Worm (Caenorhabditis elegans) whole organism, L1 larva: Measurements from ENCODE around the gene E02H1.5.

Experiments used
- blmp-1 ChIP-seq: fragments of 150-350 bp; optimal IDR thresholded peaks from 2 replicates; lab custom pipeline; 2014; ENCODE audit warnings: missing biosample characterization, missing genetic modification characterization
- ceh-82 ChIP-seq, 3 experiments: fragments of 150-350 bp in 1 of 3; sonication (generic microtip) in 2 of 3; optimal IDR thresholded peaks; 2 replicates each; lab custom pipeline; 2014 to 2017; ENCODE audit warnings: missing biosample characterization in 3 of 3, missing genetic modification characterization in 3 of 3
- ces-1 ChIP-seq: fragments of 150-350 bp; optimal IDR thresholded peaks from 2 replicates; lab custom pipeline; 2014; ENCODE audit warnings: missing biosample characterization, missing genetic modification reagents, missing genetic modification characterization
- lir-3 ChIP-seq: sonication (generic microtip); optimal IDR thresholded peaks from 2 replicates; lab custom pipeline; 2016; ENCODE audit warnings: mild to moderate bottlenecking, missing genetic modification characterization, moderate library complexity, missing compliant biosample characterization; ENCODE audit not compliant: poor library complexity
- lsy-2 ChIP-seq, 2 experiments: fragments of 150-350 bp; optimal IDR thresholded peaks; 2 replicates each; lab custom pipeline; 2014; ENCODE audit warnings: missing biosample characterization in 2 of 2, missing genetic modification characterization in 2 of 2
- nhr-11 ChIP-seq: fragments of 150-350 bp; optimal IDR thresholded peaks from 2 replicates; lab custom pipeline; 2014; ENCODE audit warnings: missing biosample characterization, missing genetic modification characterization
- nhr-12 ChIP-seq: sonication (generic microtip); optimal IDR thresholded peaks from 2 replicates; lab custom pipeline; 2017; ENCODE audit warnings: missing biosample characterization, missing genetic modification characterization
- nhr-28 ChIP-seq: fragments of 150-350 bp; optimal IDR thresholded peaks from 2 replicates; lab custom pipeline; 2014; ENCODE audit warnings: missing biosample characterization, missing genetic modification characterization
- snpc-4 ChIP-seq: fragments of 150-350 bp; optimal IDR thresholded peaks from 2 replicates; lab custom pipeline; 2014; ENCODE audit warnings: missing biosample characterization, missing genetic modification characterization
- snu-23 ChIP-seq: sonication (generic microtip); optimal IDR thresholded peaks from 2 replicates; lab custom pipeline; 2016; ENCODE audit warnings: missing genetic modification characterization, missing compliant biosample characterization
- unc-62 ChIP-seq: fragments of 150-350 bp; optimal IDR thresholded peaks from 2 replicates; lab custom pipeline; 2014; ENCODE audit warnings: missing biosample characterization, missing genetic modification reagents, missing genetic modification characterization
- ztf-4 ChIP-seq: fragments of 150-350 bp; optimal IDR thresholded peaks from 2 replicates; lab custom pipeline; 2014; ENCODE audit warnings: missing biosample characterization, missing genetic modification characterization

DNA sequence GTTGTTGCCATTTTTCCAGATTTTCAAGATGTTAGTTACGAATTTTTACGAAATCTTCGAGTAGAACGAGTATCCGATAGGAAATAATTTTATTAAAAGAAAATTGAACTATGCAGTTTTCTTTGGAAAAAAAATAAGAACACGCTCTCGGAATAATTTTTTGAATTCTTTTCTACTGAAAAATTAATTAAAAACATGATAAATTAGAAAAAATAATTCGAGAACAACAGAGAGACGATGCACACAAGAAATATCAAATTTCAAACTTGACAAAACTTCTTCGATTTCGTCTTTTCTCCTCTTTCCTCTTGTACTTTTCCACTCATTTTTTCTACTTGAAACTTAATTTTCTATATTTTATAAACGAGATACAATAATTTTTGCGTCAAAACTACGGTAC lies 35.1 kb upstream of the E02H1.5 start, which contains the start of gene F35H8.4:
- TF ChIP-seq lsy-2 (tag; optimal IDR thresholded peaks at IDR 0.05; lab: Kevin White, UChicago) (no peak), nhr-11 (tag; lab: Kevin White, UChicago) (no peak), nhr-12 (tag; lab: Kevin White, UChicago) (no peak), unc-62 (GFP tag; lab: Kevin White, UChicago) (no peak), snpc-4 (no peak), lir-3 (tag; lab: Kevin White, UChicago) (no peak), nhr-28 (tag; lab: Kevin White, UChicago) (no peak), ztf-4 (tag; lab: Kevin White, UChicago) (no peak), ces-1 (GFP tag; lab: Kevin White, UChicago) (no peak), ceh-82 (tag; optimal IDR thresholded peaks at IDR 0.05; lab: Kevin White, UChicago) (no peak), snu-23 (no peak), blmp-1 (tag; lab: Kevin White, UChicago) (no peak)
